Fruit fly (Drosophila melanogaster): ENCODE measurements around the gene CG6462.

The CG6462 gene

dm6 chr3L:6071454-6072189 is 34.7 kb downstream of the CG6462 start, which contains the start of gene CG6602 (continued):
- no peak for TF ChIP-seq pum (GFP tag; optimal IDR thresholded peaks at IDR 0.05)
- TF ChIP-seq salm (tag; optimal IDR thresholded peaks at IDR 0.05): no peak
- TF ChIP-seq Fer1 (GFP tag; optimal IDR thresholded peaks at IDR 0.05): peak; percentile 84
- TF ChIP-seq nerfin-1 (tag; optimal IDR thresholded peaks at IDR 0.05): no peak
- peak; percentile 43 for TF ChIP-seq kni (GFP tag; optimal IDR thresholded peaks at IDR 0.05)
- peak; percentile 61 for TF ChIP-seq nmo (GFP tag; optimal IDR thresholded peaks at IDR 0.05)
- 0 out of 3 replicates have a peak, but pooled peaks have one; percentile 9 for TF ChIP-seq so (GFP tag; IDR thresholded peaks at IDR 0.05)
- peak; percentile 72; the same call in 1 of the 2 replicates for TF ChIP-seq stc (GFP tag; IDR thresholded peaks at IDR 0.05)
- no peak for TF ChIP-seq pros (GFP tag; optimal IDR thresholded peaks at IDR 0.05)
- peak; percentile 75 for TF ChIP-seq CG14710 (tag; optimal IDR thresholded peaks at IDR 0.05)
- TF ChIP-seq CG15696 (tag; optimal IDR thresholded peaks at IDR 0.05): peak; percentile 34
- peak; percentile 64 for TF ChIP-seq CG1603 (tag; optimal IDR thresholded peaks at IDR 0.05)
- peak; percentile 59 for TF ChIP-seq CG17912 (GFP tag; optimal IDR thresholded peaks at IDR 0.05)
- TF ChIP-seq CG17328 (GFP tag; IDR thresholded peaks at IDR 0.05): peak; percentile 81
- peak; percentile 50 for TF ChIP-seq Max (GFP tag; optimal IDR thresholded peaks at IDR 0.05)
- TF ChIP-seq kay (GFP tag; optimal IDR thresholded peaks at IDR 0.05): no peak
- no peak for TF ChIP-seq CG2678 (tag; optimal IDR thresholded peaks at IDR 0.05)
- TF ChIP-seq CG9609 (GFP tag; optimal IDR thresholded peaks at IDR 0.05): peak; percentile 48
- TF ChIP-seq sisA (GFP tag; IDR thresholded peaks at IDR 0.05): peak; percentile 56; the same call in 1 of the 2 replicates
- no peak for TF ChIP-seq sc (optimal IDR thresholded peaks at IDR 0.05)
- peak; percentile 55 for TF ChIP-seq sc (GFP tag; optimal IDR thresholded peaks at IDR 0.05)
- no peak for TF ChIP-seq CG4617 (GFP tag; optimal IDR thresholded peaks at IDR 0.05; ENCODE audit: borderline replicate concordance)
- no peak for TF ChIP-seq Dll (GFP tag; IDR thresholded peaks at IDR 0.05; ENCODE audit: partially characterized antibody)
- no peak for TF ChIP-seq cad (GFP tag; optimal IDR thresholded peaks at IDR 0.05)
- peak; percentile 67 for TF ChIP-seq scrt (GFP tag; optimal IDR thresholded peaks at IDR 0.05)
- no peak for TF ChIP-seq Lpt (GFP tag; optimal IDR thresholded peaks at IDR 0.05)
- TF ChIP-seq CG3407 (GFP tag; optimal IDR thresholded peaks at IDR 0.05): peak; percentile 41
- no peak for TF ChIP-seq Poxn (GFP tag; IDR thresholded peaks at IDR 0.05)
- peak; percentile 5; the same call in 1 of the 3 replicates for TF ChIP-seq Optix (GFP tag; IDR thresholded peaks at IDR 0.05)
- TF ChIP-seq ftz-f1 (GFP tag; optimal IDR thresholded peaks at IDR 0.05): no peak
- no peak for TF ChIP-seq CG12769 (tag; optimal IDR thresholded peaks at IDR 0.05)
- TF ChIP-seq Sox100B (GFP tag; optimal IDR thresholded peaks at IDR 0.05): peak; percentile 75
- peak; percentile 66 for TF ChIP-seq ssp (GFP tag; IDR thresholded peaks at IDR 0.05)
- no peak for TF ChIP-seq CG10565 (GFP tag; optimal IDR thresholded peaks at IDR 0.05)
- TF ChIP-seq CG3065 (GFP tag; optimal IDR thresholded peaks at IDR 0.05): peak; percentile 36
- TF ChIP-seq ara (GFP tag; IDR thresholded peaks at IDR 0.05): no peak
- TF ChIP-seq dmrt11E (tag; optimal IDR thresholded peaks at IDR 0.05): peak; percentile 39
- TF ChIP-seq gfzf (GFP tag; optimal IDR thresholded peaks at IDR 0.05): no peak
- TF ChIP-seq cato (GFP tag; optimal IDR thresholded peaks at IDR 0.05; ENCODE audit: borderline replicate concordance): peak; percentile 30
- no peak for TF ChIP-seq CG7556 (GFP tag; optimal IDR thresholded peaks at IDR 0.05)
- TF ChIP-seq Hmr (GFP tag; optimal IDR thresholded peaks at IDR 0.05): peak; percentile 82
- no peak; the same call in 1 of the 2 replicates for TF ChIP-seq lmd (GFP tag; IDR thresholded peaks at IDR 0.05)
- no peak for TF ChIP-seq tup (GFP tag; optimal IDR thresholded peaks at IDR 0.05)
- peak; percentile 37 for TF ChIP-seq gro (GFP tag; optimal IDR thresholded peaks at IDR 0.05)
- no peak for TF ChIP-seq bab2 (GFP tag; optimal IDR thresholded peaks at IDR 0.05)
- TF ChIP-seq Gug (GFP tag; IDR thresholded peaks at IDR 0.05): peak; percentile 46; the same call in 2 of the 4 replicates
- no peak for TF ChIP-seq pan (optimal IDR thresholded peaks at IDR 0.05)
- TF ChIP-seq pan (GFP tag; optimal IDR thresholded peaks at IDR 0.05 in 1 of 2, IDR thresholded peaks at IDR 0.05 in 1 of 2): peak in 1 of 2 experiments; percentile 88
- TF ChIP-seq gce (GFP tag; IDR thresholded peaks at IDR 0.05): peak; percentile 50; the same call in 1 of the 3 replicates
- no peak; the same call in 1 of the 2 replicates for TF ChIP-seq gsb (GFP tag; IDR thresholded peaks at IDR 0.05)
